Fruit fly (Drosophila melanogaster) whole organism, prepupa: ENCODE results near the gene CG17660.
A peak's percentile ranks its signal among the peaks of the same experiment; 100 is the strongest.

Experiments used
- CG10631 ChIP-seq: fragments of 200-800 bp; sonication (Bioruptor generic); optimal IDR thresholded peaks from 2 replicates; lab custom pipeline; 2016; ENCODE audit warnings: missing biosample characterization, missing genetic modification characterization
- CG11762 ChIP-seq: fragments of 200-800 bp; sonication (Bioruptor generic); optimal IDR thresholded peaks from 3 replicates; lab custom pipeline; 2016; ENCODE audit warnings: missing biosample characterization, missing genetic modification characterization; ENCODE audit not compliant: insufficient read depth
- CG3032 ChIP-seq: fragments of 200-800 bp; optimal IDR thresholded peaks from 2 replicates; lab custom pipeline; 2019; ENCODE audit warnings: missing biosample characterization, mild to moderate bottlenecking, missing genetic modification characterization, moderate library complexity
- CG31627 ChIP-seq: fragments of 200-800 bp; sonication (Bioruptor generic); optimal IDR thresholded peaks from 3 replicates; lab custom pipeline; 2016; ENCODE audit warnings: missing biosample characterization, missing genetic modification characterization
- CG32006 ChIP-seq: fragments of 200-800 bp; sonication (Bioruptor generic); optimal IDR thresholded peaks from 3 replicates; lab custom pipeline; 2017; ENCODE audit warnings: missing biosample characterization, mild to moderate bottlenecking, missing genetic modification characterization
- CG4318 ChIP-seq: fragments of 200-800 bp; sonication (Bioruptor generic); optimal IDR thresholded peaks from 3 replicates; lab custom pipeline; 2017; ENCODE audit warnings: missing biosample characterization, mild to moderate bottlenecking, missing genetic modification characterization
- CG6854 ChIP-seq: fragments of 200-800 bp; sonication (Bioruptor generic); optimal IDR thresholded peaks from 2 replicates; lab custom pipeline; 2017; ENCODE audit warnings: missing biosample characterization, mild to moderate bottlenecking, missing genetic modification characterization
- CG8119 ChIP-seq: fragments of 200-800 bp; sonication (Bioruptor generic); IDR thresholded peaks from 3 replicates; pipeline ENCODE4 v1.3.6; 2022; ENCODE audit warnings: missing biosample characterization, missing genetic modification characterization
- CG8319 ChIP-seq: fragments of 200-800 bp; sonication (Bioruptor generic); optimal IDR thresholded peaks from 3 replicates; lab custom pipeline; 2016; ENCODE audit warnings: missing biosample characterization, missing genetic modification characterization
- Eip78C ChIP-seq: fragments of 200-800 bp; sonication (Bioruptor generic); peaks from one replicate; lab custom pipeline; 2016; ENCODE audit warnings: missing biosample characterization, missing genetic modification characterization
- Eip93F ChIP-seq: fragments of 200-800 bp; sonication (Bioruptor generic); optimal IDR thresholded peaks from 2 replicates; lab custom pipeline; 2016; ENCODE audit warnings: missing biosample characterization, mild to moderate bottlenecking, missing genetic modification characterization
- Gug ChIP-seq: fragments of 200-800 bp; sonication (Bioruptor generic); IDR thresholded peaks from 2 replicates; pipeline ENCODE4 v1.3.6; 2022; ENCODE audit warnings: missing biosample characterization, missing genetic modification characterization
- Hr39 ChIP-seq: fragments of 200-800 bp; sonication (Bioruptor generic); optimal IDR thresholded peaks from 2 replicates; lab custom pipeline; 2016; ENCODE audit warnings: missing biosample characterization, missing genetic modification characterization
- Hr4 ChIP-seq: fragments of 200-800 bp; sonication (Bioruptor generic); optimal IDR thresholded peaks from 3 replicates; lab custom pipeline; 2016; ENCODE audit warnings: missing biosample characterization, missing genetic modification characterization
- Lpt ChIP-seq: fragments of 200-800 bp; sonication (Bioruptor generic); optimal IDR thresholded peaks from 3 replicates; lab custom pipeline; 2016; ENCODE audit warnings: missing biosample characterization, missing genetic modification characterization
- Met ChIP-seq: fragments of 200-800 bp; sonication (Bioruptor generic); optimal IDR thresholded peaks from 3 replicates; lab custom pipeline; 2016; ENCODE audit warnings: missing biosample characterization, missing genetic modification characterization
- OdsH ChIP-seq: fragments of 200-800 bp; sonication (Bioruptor generic); optimal IDR thresholded peaks from 3 replicates; lab custom pipeline; 2016; ENCODE audit warnings: missing biosample characterization, missing genetic modification characterization
- Sox15 ChIP-seq: fragments of 200-800 bp; sonication (Bioruptor generic); optimal IDR thresholded peaks from 3 replicates; lab custom pipeline; 2016; ENCODE audit warnings: missing biosample characterization, missing genetic modification characterization
- cyc ChIP-seq: fragments of 200-800 bp; sonication (Bioruptor generic); optimal IDR thresholded peaks from 3 replicates; lab custom pipeline; 2016; ENCODE audit warnings: missing biosample characterization, missing genetic modification characterization
- dsx ChIP-seq: fragments of 200-800 bp; optimal IDR thresholded peaks from 3 replicates; lab custom pipeline; 2019; ENCODE audit warnings: missing biosample characterization, mild to moderate bottlenecking, missing genetic modification characterization, moderate library complexity; ENCODE audit not compliant: poor library complexity, severe bottlenecking
- eg ChIP-seq: fragments of 200-800 bp; sonication (Bioruptor generic); IDR thresholded peaks from 3 replicates; pipeline ENCODE4 v1.3.6; 2022; ENCODE audit warnings: missing biosample characterization, missing genetic modification characterization
- fkh ChIP-seq: fragments of 200-800 bp; sonication (Bioruptor generic); optimal IDR thresholded peaks from 3 replicates; lab custom pipeline; 2017; ENCODE audit warnings: missing biosample characterization, mild to moderate bottlenecking, missing genetic modification characterization, moderate library complexity
- lz ChIP-seq: fragments of 200-800 bp; sonication (Bioruptor generic); optimal IDR thresholded peaks from 3 replicates; lab custom pipeline; 2016; ENCODE audit warnings: missing biosample characterization, missing genetic modification characterization
- pdm3 ChIP-seq: fragments of 200-800 bp; sonication (Bioruptor generic); optimal IDR thresholded peaks from 3 replicates; lab custom pipeline; 2016; ENCODE audit warnings: missing biosample characterization, missing genetic modification characterization
- salr ChIP-seq, 2 experiments: fragments of 200-800 bp; sonication (Bioruptor generic); optimal IDR thresholded peaks; 3 replicates each; lab custom pipeline; 2016 to 2018; ENCODE audit warnings: missing biosample characterization in 2 of 2, missing genetic modification characterization in 2 of 2, mild to moderate bottlenecking in 1 of 2
- ss ChIP-seq, 2 experiments: fragments of 200-800 bp; sonication (Bioruptor generic); optimal IDR thresholded peaks; 2 replicates in 1 of 2; 3 replicates in 1 of 2; lab custom pipeline; 2017 to 2018; ENCODE audit warnings: mild to moderate bottlenecking in 2 of 2, missing biosample characterization in 2 of 2, missing genetic modification characterization in 2 of 2, moderate library complexity in 1 of 2
- svp ChIP-seq: fragments of 200-800 bp; sonication (Bioruptor generic); peaks from one replicate; lab custom pipeline; 2016; ENCODE audit warnings: missing biosample characterization, missing genetic modification characterization
- vri ChIP-seq: fragments of 200-800 bp; sonication (Bioruptor generic); optimal IDR thresholded peaks from 3 replicates; lab custom pipeline; 2016; ENCODE audit warnings: missing biosample characterization, mild to moderate bottlenecking, missing genetic modification characterization

CG17660 gene

dm6 chr2L:1717247-1717646 is 7.0 kb upstream of the CG17660 start:
- TF ChIP-seq CG31627 (GFP tag; lab: Kevin White, UChicago) (no peak), svp (GFP tag; lab: Kevin White, UChicago) (no peak), CG4318 (GFP tag; lab: Kevin White, UChicago) (no peak), ss (GFP tag; optimal IDR thresholded peaks at IDR 0.05; lab: Kevin White, UChicago) (no peak), Hr39 (no peak)

dm6 chr2L:1715699-1716333 is 5.6 kb upstream of the CG17660 start, which contains the start of gene frtz:
frtz (minus strand) TSS chr2L:1715851.
- no peak for TF ChIP-seq CG11762 (GFP tag; lab: Kevin White, UChicago)
- peak; percentile 32 for TF ChIP-seq Eip78C

dm6 chr2L:1709316-1709715 is 905 bp downstream of the CG17660 start:
- no peak for TF ChIP-seq OdsH (GFP tag; lab: Kevin White, UChicago)
- TF ChIP-seq vri (GFP tag; lab: Kevin White, UChicago) = peak; percentile 6
- peak; percentile 28 for TF ChIP-seq svp (GFP tag; lab: Kevin White, UChicago)
- TF ChIP-seq dsx = no peak
- TF ChIP-seq CG10631 (GFP tag; lab: Kevin White, UChicago) = no peak
- TF ChIP-seq eg = no peak
- no peak for TF ChIP-seq CG11762 (GFP tag; lab: Kevin White, UChicago)
- TF ChIP-seq, all 60 proteins: peak for 2

dm6 chr2L:1708110-1708509 is 2.1 kb downstream of the CG17660 start:
- TF ChIP-seq CG3032 (tag; lab: Kevin White, UChicago) = no peak
- peak; percentile 52 for TF ChIP-seq svp (GFP tag; lab: Kevin White, UChicago)
- peak; percentile 13 for TF ChIP-seq vri (GFP tag; lab: Kevin White, UChicago)
- TF ChIP-seq, all 60 proteins: peak for 2

dm6 chr2L:1706961-1707360 is 3.3 kb downstream of the CG17660 start:
- no peak for TF ChIP-seq cyc (GFP tag; lab: Kevin White, UChicago)

dm6 chr2L:1704746-1705145 is 5.5 kb downstream of the CG17660 start, which contains the start of gene cpb:
cpb (plus strand) TSS chr2L:1704902.
- TF ChIP-seq cyc (GFP tag; lab: Kevin White, UChicago) (no peak), Eip78C (no peak), CG31627 (GFP tag; lab: Kevin White, UChicago) (no peak), salr (GFP tag; optimal IDR thresholded peaks at IDR 0.05; lab: Kevin White, UChicago) (no peak)

dm6 chr2L:1696269-1696668 is 14.0 kb downstream of the CG17660 start:
- TF ChIP-seq CG8119 (no peak), pdm3 (GFP tag; lab: Kevin White, UChicago) (no peak), OdsH (GFP tag; lab: Kevin White, UChicago) (no peak), Hr39 (no peak), svp (GFP tag; lab: Kevin White, UChicago) (no peak), Met (GFP tag; lab: Kevin White, UChicago) (no peak), lz (GFP tag; lab: Kevin White, UChicago) (no peak)

- TF ChIP-seq ss (GFP tag; optimal IDR thresholded peaks at IDR 0.05; lab: Kevin White, UChicago) = no peak
- no peak for TF ChIP-seq Hr4 (GFP tag; lab: Kevin White, UChicago)
- TF ChIP-seq CG11762 (GFP tag; lab: Kevin White, UChicago) = no peak
- TF ChIP-seq CG8319 = no peak
- no peak for TF ChIP-seq Eip78C
- TF ChIP-seq Sox15 (GFP tag; lab: Kevin White, UChicago) = no peak
- TF ChIP-seq Lpt (GFP tag; lab: Kevin White, UChicago) = no peak
- TF ChIP-seq Eip93F (GFP tag; lab: Kevin White, UChicago) = peak; percentile 50
- TF ChIP-seq fkh (GFP tag; lab: Kevin White, UChicago) = no peak
- no peak for TF ChIP-seq OdsH (GFP tag; lab: Kevin White, UChicago)
- TF ChIP-seq Gug (GFP tag; lab: Robert Waterston, UW) = no peak
- TF ChIP-seq CG6854 (GFP tag; lab: Kevin White, UChicago) = no peak
- no peak for TF ChIP-seq CG8119
- TF ChIP-seq vri (GFP tag; lab: Kevin White, UChicago) = peak; percentile 89
- TF ChIP-seq CG31627 (GFP tag; lab: Kevin White, UChicago) = no peak
- TF ChIP-seq CG32006 (GFP tag; lab: Kevin White, UChicago) = no peak
Observed at dm6 chr2L:1692857-1693256, 17.4 kb downstream of the CG17660 start.
